Worm (Caenorhabditis elegans) whole organism, L1 larva: ENCODE measurements around the gene C05C12.1.
"Not testable (repeated sequence)": the region's sequence is repeated elsewhere in the genome, so short reads cannot be mapped to it uniquely, and the experiment has no call there.

Experiments used
- C04F5.9 ChIP-seq: sonication (generic microtip); optimal IDR thresholded peaks from 2 replicates; lab custom pipeline; 2016; ENCODE audit warnings: missing genetic modification characterization, missing compliant biosample characterization
- C34B4.2 ChIP-seq: sonication (generic microtip); optimal IDR thresholded peaks from 2 replicates; lab custom pipeline; 2017; ENCODE audit warnings: mild to moderate bottlenecking, missing genetic modification characterization, missing compliant biosample characterization
- F16B12.6 ChIP-seq: fragments of 150-350 bp; optimal IDR thresholded peaks from 2 replicates; lab custom pipeline; 2014; ENCODE audit warnings: missing biosample characterization, missing genetic modification characterization
- aha-1 ChIP-seq: fragments of 150-350 bp; optimal IDR thresholded peaks from 2 replicates; lab custom pipeline; 2014; ENCODE audit warnings: missing biosample characterization, missing genetic modification characterization
- alr-1 ChIP-seq: fragments of 200-800 bp; sonication (Bioruptor generic); optimal IDR thresholded peaks from 2 replicates; lab custom pipeline; 2018; ENCODE audit warnings: borderline replicate concordance, mild to moderate bottlenecking, missing genetic modification characterization, missing compliant biosample characterization
- blmp-1 ChIP-seq: fragments of 150-350 bp; optimal IDR thresholded peaks from 2 replicates; lab custom pipeline; 2014; ENCODE audit warnings: missing biosample characterization, missing genetic modification characterization
- ceh-82 ChIP-seq, 3 experiments: fragments of 150-350 bp in 1 of 3; sonication (generic microtip) in 2 of 3; optimal IDR thresholded peaks; 2 replicates each; lab custom pipeline; 2014 to 2017; ENCODE audit warnings: missing biosample characterization in 3 of 3, missing genetic modification characterization in 3 of 3
- ceh-88 ChIP-seq: fragments of 200-800 bp; sonication (Bioruptor generic); IDR thresholded peaks from 2 replicates; pipeline ENCODE4 v1.3.6; 2022; ENCODE audit warnings: missing genetic modification characterization, missing compliant biosample characterization
- dpl-1 ChIP-seq, 3 experiments: fragments of 150-350 bp in 2 of 3; sonication (generic microtip) in 1 of 3; optimal IDR thresholded peaks; 2 replicates each; lab custom pipeline; 2014 to 2017; ENCODE audit warnings: missing biosample characterization in 3 of 3, missing genetic modification characterization in 3 of 3, missing genetic modification reagents in 3 of 3
- efl-1 ChIP-seq, 4 experiments: fragments of 150-350 bp; optimal IDR thresholded peaks in 3 of 4; peaks in 1 of 4; 1 replicate in 1 of 4; 2 replicates in 3 of 4; lab custom pipeline; 2014; ENCODE audit warnings: missing biosample characterization in 2 of 4, missing genetic modification characterization in 2 of 4, missing genetic modification reagents in 2 of 4
- egl-13 ChIP-seq: sonication (generic microtip); optimal IDR thresholded peaks from 2 replicates; lab custom pipeline; 2016; ENCODE audit warnings: missing genotype, missing genetic modification reagents, missing genetic modification characterization, missing compliant biosample characterization
- elt-3 ChIP-seq, 6 experiments: fragments of 150-350 bp in 1 of 6; sonication (generic microtip); optimal IDR thresholded peaks; 2 replicates each; lab custom pipeline; 2017 to 2018; ENCODE audit warnings: missing biosample characterization in 6 of 6, missing genetic modification characterization in 6 of 6, inconsistent platforms in 1 of 6
- ets-5 ChIP-seq: fragments of 200-800 bp; sonication (Bioruptor generic); IDR thresholded peaks from 2 replicates; pipeline ENCODE4 v1.3.6; 2022; ENCODE audit warnings: missing genetic modification characterization, missing compliant biosample characterization
- fkh-4 ChIP-seq: sonication (generic microtip); optimal IDR thresholded peaks from 2 replicates; lab custom pipeline; 2016; ENCODE audit warnings: missing compliant biosample characterization, missing genetic modification characterization, borderline replicate concordance
- fos-1 ChIP-seq: fragments of 150-350 bp; optimal IDR thresholded peaks from 2 replicates; lab custom pipeline; 2014; ENCODE audit warnings: missing biosample characterization, missing genetic modification characterization
- isw-1 ChIP-seq: fragments of 200-800 bp; sonication (Bioruptor generic); IDR thresholded peaks from 2 replicates; pipeline ENCODE4 v1.3.6; 2022; ENCODE audit warnings: missing genetic modification characterization, missing compliant biosample characterization
- jun-1 ChIP-seq: fragments of 150-350 bp; optimal IDR thresholded peaks from 2 replicates; lab custom pipeline; 2014; ENCODE audit warnings: missing biosample characterization, missing genetic modification reagents, missing genetic modification characterization
- lin-14 ChIP-seq: fragments of 200-800 bp; sonication (Bioruptor generic); optimal IDR thresholded peaks from 2 replicates; lab custom pipeline; 2018; ENCODE audit warnings: mild to moderate bottlenecking, missing genetic modification characterization, moderate library complexity, missing compliant biosample characterization
- lin-35 ChIP-seq, 2 experiments: fragments of 150-350 bp; optimal IDR thresholded peaks; 2 replicates each; lab custom pipeline; 2014; ENCODE audit warnings: missing biosample characterization in 2 of 2, missing genetic modification characterization in 2 of 2, missing genetic modification reagents in 2 of 2
- lsy-2 ChIP-seq, 2 experiments: fragments of 150-350 bp; optimal IDR thresholded peaks; 2 replicates each; lab custom pipeline; 2014; ENCODE audit warnings: missing biosample characterization in 2 of 2, missing genetic modification characterization in 2 of 2
- mab-9 ChIP-seq: fragments of 200-800 bp; sonication (Bioruptor generic); IDR thresholded peaks from 2 replicates; pipeline ENCODE4 v1.3.6; 2022; ENCODE audit warnings: missing genetic modification reagents, missing genetic modification characterization, missing compliant biosample characterization
- mef-2 ChIP-seq: fragments of 150-350 bp; optimal IDR thresholded peaks from 2 replicates; lab custom pipeline; 2014; ENCODE audit warnings: missing biosample characterization, missing genetic modification characterization
- mep-1 ChIP-seq: fragments of 150-350 bp; optimal IDR thresholded peaks from 2 replicates; lab custom pipeline; 2014; ENCODE audit warnings: missing biosample characterization, missing genetic modification characterization
- nhr-11 ChIP-seq: fragments of 150-350 bp; optimal IDR thresholded peaks from 2 replicates; lab custom pipeline; 2014; ENCODE audit warnings: missing biosample characterization, missing genetic modification characterization
- nhr-12 ChIP-seq: sonication (generic microtip); optimal IDR thresholded peaks from 2 replicates; lab custom pipeline; 2017; ENCODE audit warnings: missing biosample characterization, missing genetic modification characterization
- nhr-19 ChIP-seq: fragments of 200-800 bp; sonication (Bioruptor generic); conservative IDR thresholded peaks from 2 replicates; pipeline ENCODE4 v1.3.6; 2022; ENCODE audit warnings: missing genetic modification characterization, missing compliant biosample characterization
- nhr-20 ChIP-seq: sonication (generic microtip); optimal IDR thresholded peaks from 2 replicates; lab custom pipeline; 2016; ENCODE audit warnings: mild to moderate bottlenecking, missing genetic modification characterization, missing compliant biosample characterization
- nhr-28 ChIP-seq: fragments of 150-350 bp; optimal IDR thresholded peaks from 2 replicates; lab custom pipeline; 2014; ENCODE audit warnings: missing biosample characterization, missing genetic modification characterization
- nhr-47 ChIP-seq: sonication (generic microtip); optimal IDR thresholded peaks from 2 replicates; lab custom pipeline; 2016; ENCODE audit warnings: mild to moderate bottlenecking, missing genetic modification characterization, moderate library complexity, missing compliant biosample characterization
- nhr-77 ChIP-seq: fragments of 150-350 bp; optimal IDR thresholded peaks from 2 replicates; lab custom pipeline; 2014; ENCODE audit warnings: missing biosample characterization, missing genetic modification characterization
- nhr-85 ChIP-seq: sonication (generic microtip); peaks from one replicate; lab custom pipeline; 2016; ENCODE audit warnings: missing genetic modification characterization, inconsistent platforms, missing compliant biosample characterization
- nhr-90 ChIP-seq: sonication (generic microtip); optimal IDR thresholded peaks from 2 replicates; lab custom pipeline; 2016; ENCODE audit warnings: mild to moderate bottlenecking, missing genetic modification characterization, missing compliant biosample characterization; ENCODE audit not compliant: poor library complexity
- pag-3 ChIP-seq: sonication (generic microtip); optimal IDR thresholded peaks from 2 replicates; lab custom pipeline; 2017; ENCODE audit warnings: missing genetic modification characterization, mild to moderate bottlenecking, missing compliant biosample characterization, antibody characterized with exemption, borderline replicate concordance; ENCODE audit not compliant: insufficient read depth
- pqm-1 ChIP-seq: sonication (generic microtip); optimal IDR thresholded peaks from 3 replicates; lab custom pipeline; 2017; ENCODE audit warnings: missing biosample characterization, missing genetic modification characterization
- rnt-1 ChIP-seq: sonication (generic microtip); optimal IDR thresholded peaks from 2 replicates; lab custom pipeline; 2016; ENCODE audit warnings: mild to moderate bottlenecking, missing genetic modification characterization, moderate library complexity, missing compliant biosample characterization
- skn-1 ChIP-seq: fragments of 150-350 bp; optimal IDR thresholded peaks from 2 replicates; lab custom pipeline; 2014; ENCODE audit warnings: missing biosample characterization, missing genetic modification characterization
- snpc-4 ChIP-seq: fragments of 150-350 bp; optimal IDR thresholded peaks from 2 replicates; lab custom pipeline; 2014; ENCODE audit warnings: missing biosample characterization, missing genetic modification characterization
- snu-23 ChIP-seq: sonication (generic microtip); optimal IDR thresholded peaks from 2 replicates; lab custom pipeline; 2016; ENCODE audit warnings: missing genetic modification characterization, missing compliant biosample characterization
- swsn-7 ChIP-seq: sonication (generic microtip); optimal IDR thresholded peaks from 2 replicates; lab custom pipeline; 2016; ENCODE audit warnings: missing genetic modification characterization, missing compliant biosample characterization
- tbx-2 ChIP-seq: sonication (generic microtip); optimal IDR thresholded peaks from 2 replicates; lab custom pipeline; 2016; ENCODE audit warnings: missing genetic modification characterization, missing compliant biosample characterization
- tlp-1 ChIP-seq: fragments of 150-350 bp; optimal IDR thresholded peaks from 2 replicates; lab custom pipeline; 2014; ENCODE audit warnings: missing biosample characterization, missing genetic modification characterization
- unc-130 ChIP-seq: fragments of 150-350 bp; optimal IDR thresholded peaks from 2 replicates; lab custom pipeline; 2017; ENCODE audit warnings: missing biosample characterization, missing genetic modification characterization, inconsistent platforms
- unc-30 ChIP-seq: sonication (generic microtip); optimal IDR thresholded peaks from 2 replicates; lab custom pipeline; 2017; ENCODE audit warnings: missing biosample characterization, missing genetic modification characterization
- vab-15 ChIP-seq: sonication (generic microtip); optimal IDR thresholded peaks from 2 replicates; lab custom pipeline; 2017; ENCODE audit warnings: missing genotype, mild to moderate bottlenecking, missing genetic modification characterization, missing compliant biosample characterization
- xbp-1 ChIP-seq: sonication (generic microtip); optimal IDR thresholded peaks from 2 replicates; lab custom pipeline; 2016; ENCODE audit warnings: missing genetic modification characterization, missing compliant biosample characterization

C05C12.1 gene

ce11 chrIV:11253689-11254088 lies at the start of gene C05C12.1:
Gene C05C12.1, plus strand, starts transcription at chrIV:11253989.
- TF ChIP-seq efl-1 (optimal IDR thresholded peaks at IDR 0.05; lab: Kevin White, UChicago): not testable (repeated sequence)
- peak in 1 of 2 experiments; percentile 8 for TF ChIP-seq efl-1 (GFP tag; optimal IDR thresholded peaks at IDR 0.05 in 1 of 2; lab: Kevin White, UChicago)

ce11 chrIV:11207186-11207585 lies 46.6 kb upstream of the C05C12.1 start, which contains the start of gene R07H5.9:
Gene R07H5.9, plus strand, starts transcription at chrIV:11207486.
- TF ChIP-seq ets-5 (GFP tag; lab: Robert Waterston, UW) (no peak), F16B12.6 (tag; lab: Kevin White, UChicago) (no peak), vab-15 (tag; lab: Kevin White, UChicago) (no peak), lin-14 (GFP tag; lab: Kevin White, UChicago) (no peak), fos-1 (tag; lab: Kevin White, UChicago) (no peak), pag-3 (tag; lab: Kevin White, UChicago) (no peak), mab-9 (GFP tag; lab: Robert Waterston, UW) (no peak), jun-1 (no peak), C34B4.2 (tag; lab: Kevin White, UChicago) (no peak), nhr-85 (tag; lab: Kevin White, UChicago) (no peak), pqm-1 (no peak), fkh-4 (tag; lab: Kevin White, UChicago) (no peak), nhr-90 (no peak), lsy-2 (tag; optimal IDR thresholded peaks at IDR 0.05; lab: Kevin White, UChicago) (no peak), nhr-19 (GFP tag; lab: Robert Waterston, UW) (no peak), efl-1 (optimal IDR thresholded peaks at IDR 0.05; lab: Kevin White, UChicago) (no peak), efl-1 (GFP tag; optimal IDR thresholded peaks at IDR 0.05 in 1 of 2; lab: Kevin White, UChicago) (no peak), mef-2 (tag; lab: Kevin White, UChicago) (no peak), swsn-7 (no peak), rnt-1 (tag; lab: Kevin White, UChicago) (no peak), skn-1 (no peak)

ce11 chrIV:11210781-11211256 lies 43.0 kb upstream of the C05C12.1 start, which contains the start of gene adk-1:
Gene adk-1, minus strand, starts transcription at chrIV:11210831.
- TF ChIP-seq blmp-1 (tag; lab: Kevin White, UChicago): peak; percentile 6
- TF ChIP-seq dpl-1 (GFP tag; optimal IDR thresholded peaks at IDR 0.05; lab: Kevin White, UChicago): peak in 2 of 3 experiments; percentile 57 to 75
- TF ChIP-seq lsy-2 (tag; optimal IDR thresholded peaks at IDR 0.05; lab: Kevin White, UChicago): peak; percentile 11 to 49
- TF ChIP-seq xbp-1: peak; percentile 2
- TF ChIP-seq nhr-28 (tag; lab: Kevin White, UChicago): no peak
- peak in 1 of 2 experiments; percentile 68 for TF ChIP-seq efl-1 (optimal IDR thresholded peaks at IDR 0.05; lab: Kevin White, UChicago)
- TF ChIP-seq efl-1 (GFP tag; optimal IDR thresholded peaks at IDR 0.05 in 1 of 2; lab: Kevin White, UChicago): peak; percentile 73 to 97
- peak; percentile 12 to 68 for TF ChIP-seq lin-35 (GFP tag; optimal IDR thresholded peaks at IDR 0.05; lab: Kevin White, UChicago)
- TF ChIP-seq alr-1: no peak
- TF ChIP-seq, all 84 proteins: peak for 6

ce11 chrIV:11211547-11211946 lies 42.2 kb upstream of the C05C12.1 start:
- no peak for TF ChIP-seq aha-1 (tag; lab: Kevin White, UChicago)
- no peak for TF ChIP-seq snpc-4
- TF ChIP-seq tlp-1 (tag; lab: Kevin White, UChicago): peak; percentile 69
- no peak for TF ChIP-seq tbx-2 (tag; lab: Kevin White, UChicago)
- no peak for TF ChIP-seq ceh-88 (GFP tag; lab: Robert Waterston, UW)
- peak; percentile 9 for TF ChIP-seq rnt-1 (tag; lab: Kevin White, UChicago)
- peak; percentile 78 for TF ChIP-seq lin-14 (GFP tag; lab: Kevin White, UChicago)
- no peak for TF ChIP-seq egl-13 (tag; lab: Kevin White, UChicago)
- peak in 1 of 3 experiments; percentile 0 for TF ChIP-seq ceh-82 (tag; optimal IDR thresholded peaks at IDR 0.05; lab: Kevin White, UChicago)
- no peak for TF ChIP-seq nhr-77
- no peak for TF ChIP-seq alr-1
- TF ChIP-seq unc-130: peak; percentile 21
- peak; percentile 23 for TF ChIP-seq nhr-20 (tag; lab: Kevin White, UChicago)
- TF ChIP-seq nhr-11: no peak
- TF ChIP-seq unc-30 (tag; lab: Kevin White, UChicago): no peak
- no peak for TF ChIP-seq fkh-4 (tag; lab: Kevin White, UChicago)
- TF ChIP-seq mep-1 (tag; lab: Kevin White, UChicago): peak; percentile 10
- peak; percentile 13 for TF ChIP-seq snu-23 (GFP tag; lab: Kevin White, UChicago)
- TF ChIP-seq nhr-12: no peak
- no peak for TF ChIP-seq isw-1 (GFP tag; lab: Robert Waterston, UW)
- no peak for TF ChIP-seq nhr-47
- no peak for TF ChIP-seq skn-1
- no peak for TF ChIP-seq nhr-90
- TF ChIP-seq C04F5.9 (tag; lab: Kevin White, UChicago): no peak
- TF ChIP-seq lin-35 (GFP tag; optimal IDR thresholded peaks at IDR 0.05; lab: Kevin White, UChicago): peak in 1 of 2 experiments; percentile 29
- TF ChIP-seq blmp-1 (tag; lab: Kevin White, UChicago): peak; percentile 52
- peak in 2 of 6 experiments; percentile 46 to 57 for TF ChIP-seq elt-3 (tag; optimal IDR thresholded peaks at IDR 0.05; lab: Kevin White, UChicago)
